Fruit fly (Drosophila melanogaster) whole organism: ENCODE results near the gene Ucp4B.

Experiments
- CG8478 ChIP-seq: fragments of >200 bp; optimal IDR thresholded peaks from 2 replicates; lab custom pipeline; 2018; ENCODE audit warnings: inconsistent platforms
- Dll ChIP-seq: fragments of >200 bp; optimal IDR thresholded peaks from 2 replicates; lab custom pipeline; 2017
- EcR ChIP-seq, 2 experiments: fragments of >200 bp; optimal IDR thresholded peaks; 2 replicates each; lab custom pipeline; 2017; ENCODE audit warnings: missing biosample characterization in 2 of 2, missing genetic modification characterization in 2 of 2, missing genetic modification reagents in 2 of 2
- pan ChIP-seq: fragments of >200 bp; optimal IDR thresholded peaks from 2 replicates; lab custom pipeline; 2017
- psq ChIP-seq: fragments of >200 bp; optimal IDR thresholded peaks from 2 replicates; lab custom pipeline; 2017
- usp ChIP-seq: fragments of >200 bp; optimal IDR thresholded peaks from 2 replicates; lab custom pipeline; 2017; ENCODE audit warnings: missing biosample characterization, missing genetic modification characterization, mixed read lengths

DNA sequence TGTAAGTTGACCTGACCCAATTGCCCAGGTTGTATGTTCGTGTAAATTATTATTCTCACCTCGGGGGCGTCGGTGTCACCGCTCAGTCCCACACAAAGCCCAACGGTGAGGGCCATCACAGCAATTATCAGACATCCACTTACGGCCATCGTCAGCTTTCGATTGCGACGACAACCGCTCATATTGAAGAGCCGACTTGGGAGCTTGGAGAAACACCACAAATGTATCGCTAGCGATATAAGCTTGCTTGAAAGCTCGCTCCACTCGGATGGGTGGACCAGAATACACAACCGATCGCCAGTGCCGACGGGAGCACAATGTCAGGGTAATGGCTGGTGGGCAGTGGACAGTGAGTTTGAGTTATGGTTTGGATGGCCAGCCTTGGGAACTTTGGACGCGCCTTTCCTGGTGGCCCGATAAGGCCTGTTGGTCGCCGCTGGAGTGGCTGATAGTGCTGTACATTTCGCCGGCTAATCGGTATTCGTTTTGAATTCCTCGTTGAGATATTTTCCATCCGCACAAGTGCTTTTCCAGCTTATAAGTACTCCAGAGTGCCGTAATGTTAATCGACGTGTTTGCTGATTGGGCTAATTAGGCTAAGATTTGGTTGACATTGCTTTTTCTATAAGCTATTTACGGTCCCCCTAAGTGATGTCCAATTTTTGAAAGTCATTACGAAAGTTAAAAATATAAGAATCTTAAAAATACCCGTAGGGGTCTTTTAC lies 37.0 kb downstream of the Ucp4B start, which contains the start of gene Gal:
- TF ChIP-seq psq (lab: Kevin White, UChicago) (no peak), CG8478 (lab: Kevin White, UChicago) (no peak), EcR (GFP tag; optimal IDR thresholded peaks at IDR 0.05; lab: Kevin White, UChicago) (no peak), Dll (lab: Kevin White, UChicago) (no peak), pan (no peak), usp (GFP tag; lab: Kevin White, UChicago) (no peak)
